Worm (Caenorhabditis elegans) whole organism, L2 larva: ENCODE measurements around the gene C50C3.12.

ENCODE experiments used
- ZK546.5 ChIP-seq: sonication (generic microtip); optimal IDR thresholded peaks from 2 replicates; lab custom pipeline; 2017; ENCODE audit warnings: missing biosample characterization, missing genetic modification characterization
- blmp-1 ChIP-seq: sonication (generic microtip); optimal IDR thresholded peaks from 2 replicates; lab custom pipeline; 2017; ENCODE audit warnings: missing genetic modification characterization, mild to moderate bottlenecking, missing compliant biosample characterization, antibody characterized with exemption, moderate library complexity; ENCODE audit not compliant: insufficient read depth
- crh-2 ChIP-seq: sonication (generic microtip); optimal IDR thresholded peaks from 2 replicates; lab custom pipeline; 2017; ENCODE audit warnings: missing biosample characterization, missing genetic modification characterization
- nhr-23 ChIP-seq: fragments of 150-350 bp; optimal IDR thresholded peaks from 2 replicates; lab custom pipeline; 2014; ENCODE audit warnings: missing biosample characterization, missing genetic modification reagents, missing genetic modification characterization
- nhr-237 ChIP-seq: fragments of 150-350 bp; optimal IDR thresholded peaks from 2 replicates; lab custom pipeline; 2014; ENCODE audit warnings: missing biosample characterization, missing genetic modification characterization
- nhr-77 ChIP-seq: fragments of 150-350 bp; optimal IDR thresholded peaks from 2 replicates; lab custom pipeline; 2014; ENCODE audit warnings: missing biosample characterization, missing genetic modification characterization
- snpc-4 ChIP-seq: fragments of 150-350 bp; optimal IDR thresholded peaks from 2 replicates; lab custom pipeline; 2014; ENCODE audit warnings: missing biosample characterization, missing genetic modification characterization
- unc-62 ChIP-seq: fragments of 150-350 bp; optimal IDR thresholded peaks from 2 replicates; lab custom pipeline; 2014; ENCODE audit warnings: missing biosample characterization, missing genetic modification reagents, missing genetic modification characterization

DNA sequence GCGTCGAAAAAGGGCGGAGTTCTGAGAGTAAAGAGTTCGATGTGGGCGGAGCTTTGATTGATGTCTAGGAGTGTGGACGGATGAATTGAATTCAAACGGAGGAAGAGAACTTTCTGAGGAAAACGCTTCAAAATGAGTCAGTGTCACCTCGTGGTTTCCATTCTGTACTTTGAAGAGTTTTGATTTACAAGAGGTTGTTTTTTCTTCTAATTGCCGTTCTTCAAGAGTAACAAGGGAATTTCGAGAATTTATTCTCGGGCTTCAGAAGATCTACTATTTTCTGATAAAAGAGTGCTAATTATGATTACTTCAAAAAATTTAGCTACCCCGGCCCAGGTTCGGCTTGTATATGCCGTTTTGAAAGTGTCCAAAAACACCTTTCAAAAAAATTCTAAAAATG, at the start of gene C50C3.12:
- TF ChIP-seq nhr-77 (tag; lab: Kevin White, UChicago) (no peak), nhr-23 (tag; lab: Kevin White, UChicago) (no peak), blmp-1 (tag; lab: Kevin White, UChicago) (no peak), ZK546.5 (no peak), snpc-4 (tag; lab: Kevin White, UChicago) (no peak), crh-2 (tag; lab: Kevin White, UChicago) (no peak), nhr-237 (tag; lab: Kevin White, UChicago) (no peak), unc-62 (no peak)
